Fruit fly (Drosophila melanogaster) S2 (cell line): Measurements from ENCODE around the gene tara.
A peak's percentile ranks its signal among the peaks of the same experiment; 100 is the strongest.

Source experiments
- CG8478 ChIP-seq: fragments of >200 bp; optimal IDR thresholded peaks from 2 replicates; lab custom pipeline; 2018
- CTCF ChIP-seq, 2 experiments: fragments of >200 bp; optimal IDR thresholded peaks; 2 replicates each; lab custom pipeline; 2018

The tara gene

dm6 chr3R:16206162-16206561 is 19.3 kb upstream of the tara start:
- TF ChIP-seq CTCF (optimal IDR thresholded peaks at IDR 0.05; lab: Kevin White, UChicago), result peak in 1 of 2 experiments; percentile 36
- TF ChIP-seq CG8478 (lab: Kevin White, UChicago), result no peak

DNA sequence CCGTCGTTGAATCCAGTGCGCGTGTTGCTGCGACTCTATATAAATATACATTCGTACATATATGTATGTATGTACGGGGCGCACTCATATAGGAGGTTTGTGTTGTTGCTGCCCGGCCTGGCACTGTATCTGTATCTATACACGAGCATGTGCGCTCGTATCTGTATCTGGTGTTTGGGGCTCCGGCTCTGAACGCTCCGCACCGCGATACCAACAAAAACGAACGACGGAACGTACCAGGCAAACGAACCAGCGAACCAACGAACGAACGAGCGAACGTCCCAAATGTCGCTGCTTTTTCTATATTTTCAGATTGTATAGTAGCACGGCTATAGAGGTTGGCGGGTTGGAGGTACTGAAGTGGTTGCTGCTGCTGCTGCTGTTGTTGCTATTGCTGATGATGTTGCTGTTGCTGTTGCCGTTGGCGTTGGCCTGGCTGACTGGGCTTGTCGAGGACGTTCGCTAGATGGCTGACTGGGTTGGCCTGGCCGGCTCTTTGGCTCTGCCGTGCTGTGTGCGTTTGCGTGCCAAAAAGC is 18.3 kb upstream of the tara start:
- TF ChIP-seq CTCF (optimal IDR thresholded peaks at IDR 0.05; lab: Kevin White, UChicago) (peak; percentile 26 to 33), CG8478 (lab: Kevin White, UChicago) (no peak)

- no peak for TF ChIP-seq CTCF (optimal IDR thresholded peaks at IDR 0.05; lab: Kevin White, UChicago)
- no peak for TF ChIP-seq CG8478 (lab: Kevin White, UChicago)
Observed at dm6 chr3R:16208106-16208780, 17.2 kb upstream of the tara start.

DNA sequence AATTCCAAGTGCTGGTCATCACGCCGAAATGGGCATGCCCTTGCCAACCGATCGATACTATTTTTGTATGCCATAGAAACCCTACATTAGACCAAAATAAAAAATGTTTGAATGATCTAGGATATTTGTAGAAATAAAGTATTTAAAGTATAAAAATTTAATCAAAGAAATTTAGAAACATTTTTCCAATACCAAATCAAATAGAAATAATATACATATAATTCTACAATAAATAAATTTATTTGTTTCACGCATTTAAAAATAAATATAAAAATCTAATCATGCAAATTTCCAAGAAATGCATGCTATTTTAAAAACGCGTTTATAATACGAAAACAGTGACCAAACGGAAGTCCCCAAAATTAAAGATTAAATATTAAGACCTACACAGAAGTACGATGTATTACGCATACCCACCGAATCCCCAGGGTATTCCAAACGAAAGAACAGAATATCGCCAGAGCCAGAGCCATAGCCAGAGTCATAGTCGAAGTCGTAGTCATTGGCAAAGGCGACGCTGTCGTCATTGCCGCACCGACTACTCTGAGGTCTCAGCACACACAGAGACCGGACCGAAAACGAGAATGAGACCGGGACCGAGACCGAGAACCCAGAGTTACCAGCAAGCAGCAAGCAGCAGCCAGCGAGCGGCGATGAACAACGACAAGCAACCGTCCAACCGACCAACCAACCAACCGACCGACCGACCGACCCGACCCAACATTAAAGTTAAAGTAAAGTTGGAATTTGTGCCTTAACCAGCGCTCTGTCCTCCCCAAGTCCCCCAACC is 16.3 kb upstream of the tara start:
- TF ChIP-seq CTCF (optimal IDR thresholded peaks at IDR 0.05; lab: Kevin White, UChicago), result no peak
- TF ChIP-seq CG8478 (lab: Kevin White, UChicago), result no peak

dm6 chr3R:16209714-16210553 is 15.5 kb upstream of the tara start:
- TF ChIP-seq CTCF (optimal IDR thresholded peaks at IDR 0.05; lab: Kevin White, UChicago), result no peak
- TF ChIP-seq CG8478 (lab: Kevin White, UChicago), result no peak

DNA sequence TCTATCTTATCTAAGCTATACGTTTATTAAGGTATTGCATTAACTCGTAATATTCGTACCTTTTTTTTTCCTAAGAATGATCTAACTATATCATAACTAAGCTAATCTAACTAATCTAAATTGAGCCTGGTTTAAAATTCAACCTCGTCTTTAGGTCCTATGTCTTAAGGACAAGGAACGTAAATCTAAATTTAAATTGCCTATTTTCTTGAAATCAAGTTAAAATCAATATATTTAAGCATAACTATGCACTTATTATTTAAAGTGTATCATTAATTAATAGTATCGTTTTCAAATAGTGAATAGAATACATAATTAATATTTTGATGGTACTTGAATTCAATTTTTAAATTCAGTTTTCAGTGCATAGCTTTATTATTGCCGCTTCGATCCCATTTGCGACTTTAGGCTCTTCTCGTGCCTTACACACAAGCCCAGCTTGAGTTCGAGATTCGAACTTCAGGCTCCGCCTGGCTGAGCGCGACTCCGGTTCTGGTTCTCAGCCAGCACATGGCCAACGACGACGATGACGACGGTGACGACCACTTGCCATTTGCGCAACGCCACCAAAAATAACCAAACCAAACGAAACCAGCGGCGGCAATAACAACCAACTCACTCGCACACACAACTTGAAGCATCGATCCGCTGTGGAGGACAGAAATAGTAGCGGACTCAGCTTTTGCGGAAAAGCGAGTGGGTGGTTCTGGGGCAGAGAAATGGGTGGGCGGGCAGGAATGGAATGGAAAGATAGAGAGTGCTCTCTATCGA is 14.5 kb upstream of the tara start:
- TF ChIP-seq CTCF (optimal IDR thresholded peaks at IDR 0.05; lab: Kevin White, UChicago) (no peak), CG8478 (lab: Kevin White, UChicago) (no peak)

DNA sequence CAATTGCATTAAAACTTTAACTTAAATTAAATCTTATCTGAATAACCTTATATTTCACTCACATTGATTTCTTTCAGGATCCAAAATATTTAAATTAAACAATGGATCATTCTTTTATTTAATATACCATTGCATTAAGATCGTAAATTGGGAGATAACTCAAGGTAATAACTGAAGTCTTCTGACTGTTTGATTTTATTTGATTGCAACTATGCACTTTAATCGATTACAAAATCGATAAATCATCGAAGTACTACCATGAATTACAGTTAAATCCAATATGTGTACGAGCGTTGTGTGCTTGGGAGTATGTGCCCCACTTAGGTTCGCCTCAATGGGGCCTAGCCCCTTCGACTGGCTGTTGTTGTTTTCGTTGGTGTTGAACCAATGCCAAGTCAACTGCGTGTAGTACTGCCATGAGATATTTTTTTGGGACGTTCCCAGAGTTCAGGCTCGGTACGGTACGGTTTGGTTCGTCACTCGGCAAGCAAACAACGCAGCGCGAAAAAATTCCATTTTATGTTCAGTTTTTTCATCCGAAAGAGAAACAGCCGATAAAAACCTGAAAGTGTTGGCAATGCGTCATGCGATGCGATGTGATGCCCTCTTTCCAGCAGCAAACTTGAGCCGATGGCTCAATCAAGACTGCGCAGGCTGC is 13.4 kb upstream of the tara start:
- TF ChIP-seq CTCF (optimal IDR thresholded peaks at IDR 0.05; lab: Kevin White, UChicago), result no peak
- TF ChIP-seq CG8478 (lab: Kevin White, UChicago), result no peak

DNA sequence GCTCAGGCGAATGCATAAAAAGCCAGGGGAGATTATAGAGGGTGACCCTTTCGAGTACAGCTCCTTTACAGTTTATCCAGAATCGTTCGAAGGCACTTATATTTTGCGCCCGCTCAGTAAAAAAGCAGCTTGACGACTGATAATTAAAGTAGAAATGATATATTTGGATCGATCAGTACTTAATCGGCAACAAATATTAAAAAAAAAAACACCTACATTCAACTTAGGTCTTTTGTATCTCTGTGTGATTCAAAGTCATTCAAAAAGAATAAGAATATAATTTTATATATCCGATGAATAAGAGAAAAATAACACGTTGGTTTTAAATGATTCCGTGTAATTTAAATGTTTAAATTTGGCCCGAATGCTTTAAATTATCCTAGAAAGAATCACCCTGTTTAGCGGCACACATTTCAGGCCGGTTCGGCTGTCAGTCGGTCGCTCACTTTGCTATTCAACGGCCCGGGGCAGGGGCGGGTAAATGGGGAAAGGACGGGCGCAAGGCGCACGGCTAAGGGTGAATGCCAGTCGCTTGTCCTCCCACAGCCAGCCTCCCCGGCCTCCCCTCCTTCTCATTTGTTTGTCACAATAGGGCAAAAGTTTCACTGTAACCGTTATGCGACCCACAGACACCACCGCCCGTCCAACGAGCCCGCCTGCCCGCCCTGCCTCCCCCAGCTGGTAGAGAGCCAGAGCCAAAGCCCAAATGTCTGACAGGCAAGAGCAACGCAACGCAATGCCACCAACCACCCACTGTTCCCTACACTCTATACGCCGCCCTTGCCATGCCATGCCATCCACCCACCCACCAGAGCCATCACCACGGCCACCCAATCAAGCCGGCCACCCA is 12.4 kb upstream of the tara start:
- TF ChIP-seq CTCF (optimal IDR thresholded peaks at IDR 0.05; lab: Kevin White, UChicago) (no peak), CG8478 (lab: Kevin White, UChicago) (no peak)

- no peak for TF ChIP-seq CTCF (optimal IDR thresholded peaks at IDR 0.05; lab: Kevin White, UChicago)
- no peak for TF ChIP-seq CG8478 (lab: Kevin White, UChicago)
Observed at dm6 chr3R:16213792-16214473, 11.5 kb upstream of the tara start.

dm6 chr3R:16214474-16215318 is 10.8 kb upstream of the tara start:
- no peak for TF ChIP-seq CG8478 (lab: Kevin White, UChicago)
- no peak for TF ChIP-seq CTCF (optimal IDR thresholded peaks at IDR 0.05; lab: Kevin White, UChicago)

- TF ChIP-seq CG8478 (lab: Kevin White, UChicago) (no peak), CTCF (optimal IDR thresholded peaks at IDR 0.05; lab: Kevin White, UChicago) (no peak)
Observed at dm6 chr3R:16215319-16215701, 10.1 kb upstream of the tara start.
